Worm (Caenorhabditis elegans) whole organism, dauer: ENCODE data around the gene stt-3.

Experiments
- unc-62 ChIP-seq: sonication (generic microtip); optimal IDR thresholded peaks from 2 replicates; lab custom pipeline; 2017; ENCODE audit warnings: missing biosample characterization, missing genetic modification reagents, missing genetic modification characterization

The stt-3 gene

DNA sequence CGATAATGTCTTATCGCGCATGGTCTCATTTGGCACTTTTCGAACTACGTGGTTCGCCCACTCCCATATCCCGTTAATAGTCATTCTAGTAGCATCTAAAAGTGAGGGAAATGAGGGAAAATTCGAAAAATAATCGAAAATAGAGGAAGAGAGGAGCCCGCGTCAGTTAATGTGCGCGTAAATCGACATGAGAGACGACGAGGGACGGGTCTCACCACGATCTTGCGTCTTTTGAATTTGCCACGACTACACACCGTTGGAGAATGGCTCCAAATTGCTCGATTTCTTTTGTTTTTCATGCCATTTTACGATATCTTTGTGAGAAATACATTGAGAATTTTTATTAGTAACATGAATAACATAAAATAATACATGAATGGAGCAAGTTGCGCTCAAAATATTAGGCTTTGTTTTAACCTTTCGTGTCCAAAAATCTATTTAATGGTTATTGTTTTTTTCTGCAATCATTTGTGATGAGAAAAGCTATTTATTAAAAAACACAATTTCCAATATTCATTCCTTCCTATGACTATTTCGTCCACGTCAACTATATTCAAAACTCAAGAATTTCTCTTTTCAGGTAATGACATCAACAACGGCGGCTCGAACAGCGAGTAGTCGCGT, at the start of gene stt-3, which contains the start of gene gen-1:
Gene stt-3 (plus strand): TSS at position 574 of the 624 bp plus-strand sequence.
Gene gen-1 (minus strand): TSS at position 95 of the 624 bp plus-strand sequence.
- TF ChIP-seq unc-62 (GFP tag; lab: Kevin White, UChicago) = no peak

ce11 chrIII:6201325-6201724, 47.1 kb upstream of the stt-3 start:
- no peak for TF ChIP-seq unc-62 (GFP tag; lab: Kevin White, UChicago)

- TF ChIP-seq unc-62 (GFP tag; lab: Kevin White, UChicago) = no peak
Observed at ce11 chrIII:6202440-6202839, 46.0 kb upstream of the stt-3 start.

DNA sequence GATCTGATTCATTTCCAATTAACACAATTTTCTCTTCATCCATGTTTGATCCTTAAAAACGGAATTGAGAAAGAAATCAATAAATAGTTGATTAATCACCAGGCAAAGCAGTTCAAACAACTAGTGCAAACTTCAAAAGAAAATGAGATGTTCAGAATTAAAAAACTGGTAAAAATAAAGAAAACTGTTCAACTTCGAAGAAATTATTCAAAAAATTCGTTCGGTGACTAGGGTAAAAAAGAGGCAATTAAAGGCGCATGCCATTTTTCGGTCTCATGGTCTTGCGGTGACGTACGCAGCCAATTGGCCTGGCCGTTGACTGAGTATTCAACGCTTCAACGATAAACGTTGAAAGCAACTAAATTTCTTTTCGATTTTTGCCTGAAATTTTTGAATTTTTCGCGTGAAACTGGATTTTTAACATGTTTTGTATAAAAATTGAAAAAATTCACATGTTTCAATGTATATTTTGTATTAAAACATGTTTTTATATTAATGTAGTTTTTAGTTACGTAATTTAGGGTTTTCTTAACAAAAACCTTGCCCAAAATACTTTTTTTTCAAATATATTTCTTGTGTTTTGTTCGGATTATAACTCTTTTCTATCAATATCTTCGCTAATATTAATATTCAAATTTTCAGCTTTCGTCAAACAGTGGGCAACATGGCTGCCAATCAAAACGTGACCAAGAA, 42.1 kb upstream of the stt-3 start, which contains the start of the genes sna-3 and rps-3:
Gene sna-3 (minus strand): TSS at position 51 of the 693 bp plus-strand sequence.
Gene rps-3 (plus strand): TSS at position 643 of the 693 bp plus-strand sequence.
- TF ChIP-seq unc-62 (GFP tag; lab: Kevin White, UChicago) = no peak

- no peak for TF ChIP-seq unc-62 (GFP tag; lab: Kevin White, UChicago)
Observed at ce11 chrIII:6207046-6207445, 41.4 kb upstream of the stt-3 start.

ce11 chrIII:6207881-6208280, 40.6 kb upstream of the stt-3 start, which contains the start of gene C23G10.2:
Gene C23G10.2, plus strand, starts transcription at chrIII:6208064.
- TF ChIP-seq unc-62 (GFP tag; lab: Kevin White, UChicago) = no peak

DNA sequence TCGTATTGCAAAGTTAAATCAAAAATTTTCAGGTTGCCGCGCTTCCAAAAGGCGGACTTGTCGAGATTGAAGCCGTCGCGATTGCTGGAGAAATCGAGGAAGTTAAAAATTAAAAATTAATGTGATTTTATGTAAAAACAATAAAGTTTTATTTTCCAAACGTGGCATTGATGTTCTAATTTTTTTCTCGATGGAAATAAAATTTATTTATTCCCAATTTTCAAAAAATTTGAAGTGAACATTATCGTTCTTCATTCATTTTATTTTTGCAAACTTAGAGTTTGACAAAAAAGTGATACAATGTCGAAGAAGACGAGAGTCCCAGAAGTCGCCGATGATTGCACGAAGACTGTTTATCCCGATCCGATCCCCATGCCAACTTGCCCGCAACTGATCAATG, 39.5 kb upstream of the stt-3 start, which contains the start of gene C23G10.1:
Gene C23G10.1 (plus strand): TSS at position 301 of the 400 bp plus-strand sequence.
- TF ChIP-seq unc-62 (GFP tag; lab: Kevin White, UChicago) = no peak

- no peak for TF ChIP-seq unc-62 (GFP tag; lab: Kevin White, UChicago)
Observed at ce11 chrIII:6210215-6210822, 38.1 kb upstream of the stt-3 start.

ce11 chrIII:6213915-6214314, 34.5 kb upstream of the stt-3 start, which contains the start of gene C23G10.10:
Gene C23G10.10, minus strand, starts transcription at chrIII:6214015.
- TF ChIP-seq unc-62 (GFP tag; lab: Kevin White, UChicago) = no peak

DNA sequence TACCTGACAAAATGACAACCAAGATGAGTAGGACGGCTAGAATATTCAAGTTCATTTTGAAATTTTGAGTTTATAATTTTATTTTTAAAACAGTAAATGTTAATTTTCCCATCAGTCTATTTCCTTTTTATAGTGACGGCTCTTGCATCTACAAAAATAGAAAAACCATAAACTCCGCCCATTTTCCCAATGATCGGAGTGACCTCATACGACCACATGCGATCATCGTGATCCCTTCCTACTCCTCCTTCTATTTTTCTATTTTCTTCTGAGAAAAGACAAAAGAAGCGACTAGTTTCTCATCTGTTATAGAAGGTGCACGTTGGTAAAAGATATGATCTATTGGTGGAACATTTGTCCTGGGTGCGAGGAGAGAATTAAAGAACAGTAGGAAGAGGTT, 33.0 kb upstream of the stt-3 start, which contains the start of gene C23G10.11:
Gene C23G10.11 (minus strand): TSS at position 101 of the 400 bp plus-strand sequence.
- no peak for TF ChIP-seq unc-62 (GFP tag; lab: Kevin White, UChicago)

- TF ChIP-seq unc-62 (GFP tag; lab: Kevin White, UChicago) = no peak
Observed at ce11 chrIII:6215943-6216342, 32.5 kb upstream of the stt-3 start.

DNA sequence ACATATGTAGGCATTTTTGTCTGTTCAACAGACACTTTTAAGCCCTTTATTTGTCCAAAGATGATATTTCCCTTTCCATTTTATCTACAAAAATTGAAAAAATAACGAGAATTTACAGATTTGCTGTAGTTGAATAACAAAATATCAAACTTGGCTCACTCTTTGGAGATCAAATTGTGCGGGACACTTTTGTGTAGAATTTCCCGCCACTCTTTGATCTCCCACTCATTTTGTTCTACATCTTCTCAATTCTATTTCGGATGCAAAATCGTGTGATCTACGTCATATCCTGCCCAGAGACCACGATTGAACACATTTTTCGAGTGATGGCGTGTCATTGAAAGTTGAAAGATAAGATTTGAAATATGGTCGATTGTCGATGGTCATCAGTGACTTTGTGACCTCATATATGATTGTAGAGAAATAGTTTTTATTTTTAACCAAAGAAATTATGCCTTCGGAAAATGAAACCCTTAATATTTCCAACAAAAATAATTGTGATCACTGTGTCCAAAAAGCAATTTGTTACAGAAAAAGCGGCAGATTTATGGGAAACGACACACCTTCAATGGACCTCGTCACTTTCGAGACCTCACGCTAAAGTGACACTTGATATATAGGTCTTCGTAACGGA, 31.5 kb upstream of the stt-3 start, which contains the start of gene hot-4:
Gene hot-4 (plus strand): TSS at position 584 of the 634 bp plus-strand sequence.
- TF ChIP-seq unc-62 (GFP tag; lab: Kevin White, UChicago) = no peak

- TF ChIP-seq unc-62 (GFP tag; lab: Kevin White, UChicago) = no peak
Observed at ce11 chrIII:6221403-6221802, 27.0 kb upstream of the stt-3 start.

DNA sequence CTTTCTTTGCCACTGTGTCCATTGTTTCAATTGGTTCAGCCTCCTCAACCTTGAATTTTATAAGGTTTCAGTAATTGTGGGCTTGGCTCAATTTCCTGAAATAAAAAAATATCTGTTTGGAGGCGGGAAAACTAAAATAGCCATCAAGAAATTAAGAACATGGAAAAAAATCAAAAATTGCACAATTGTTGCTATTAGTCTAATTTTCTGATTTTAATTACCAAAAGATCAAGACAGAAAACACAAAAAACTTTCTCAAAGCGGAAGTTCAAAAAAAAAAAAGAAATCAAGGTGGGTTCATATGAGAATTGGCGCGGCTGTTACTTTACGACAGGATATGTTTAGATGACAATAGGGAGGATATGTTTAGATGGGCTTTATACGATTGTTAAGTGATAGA, 17.6 kb upstream of the stt-3 start, which contains the start of gene esyt-2:
Gene esyt-2 (minus strand): TSS at position 101 of the 400 bp plus-strand sequence.
- TF ChIP-seq unc-62 (GFP tag; lab: Kevin White, UChicago) = no peak

DNA sequence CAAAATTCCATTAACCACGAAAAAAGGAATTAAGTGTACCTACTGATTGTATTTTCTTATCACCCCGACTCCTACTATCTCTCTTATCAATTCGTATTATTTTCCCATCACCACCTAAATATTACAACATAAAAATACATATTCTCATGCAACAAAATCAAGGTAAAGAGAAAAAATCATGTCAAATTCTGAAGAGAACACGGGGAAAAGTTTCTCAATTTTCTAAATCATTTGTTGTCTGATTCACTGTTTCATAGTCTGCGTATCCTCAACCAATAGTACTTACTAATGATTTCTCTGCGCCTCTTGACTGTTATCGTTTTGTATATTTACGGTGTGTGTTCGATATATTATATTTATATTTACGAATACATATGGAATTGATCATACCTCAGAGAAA, 16.6 kb upstream of the stt-3 start:
- TF ChIP-seq unc-62 (GFP tag; lab: Kevin White, UChicago) = no peak
